Worm (Caenorhabditis elegans): ENCODE data around the gene kvs-4.

- TF ChIP-seq unc-62 (GFP tag; optimal IDR thresholded peaks at IDR 0.05) (no peak), ztf-6 (GFP tag; IDR thresholded peaks at IDR 0.05) (no peak), pha-4 (tag; optimal IDR thresholded peaks at IDR 0.05) (no peak), lsy-27 (tag; optimal IDR thresholded peaks at IDR 0.05; ENCODE audit: borderline replicate concordance, insufficient read depth) (no peak), attf-3 (GFP tag; conservative IDR thresholded peaks at IDR 0.05) (no peak), sdz-38 (tag; optimal IDR thresholded peaks at IDR 0.05) (no peak), egl-44 (GFP tag; IDR thresholded peaks at IDR 0.05) (no peak), nfya-2 (GFP tag; IDR thresholded peaks at IDR 0.05) (no peak), snpc-4 (GFP tag; optimal IDR thresholded peaks at IDR 0.05) (no peak), snpc-4 (tag; optimal IDR thresholded peaks at IDR 0.05) (no peak), fkh-3 (tag; optimal IDR thresholded peaks at IDR 0.05) (no peak), unc-130 (GFP tag; optimal IDR thresholded peaks at IDR 0.05) (no peak), F37B4.10 (GFP tag; IDR thresholded peaks at IDR 0.05) (no peak), K11D2.4 (GFP tag; IDR thresholded peaks at IDR 0.05) (no peak), hsf-1 (GFP tag; IDR thresholded peaks at IDR 0.05) (no peak)
Measured at ce11 chrIII:11070210-11070609, 57.8 kb downstream of the kvs-4 start.
